Worm (Caenorhabditis elegans) whole organism, mixed stage, embryonic: Measurements from ENCODE around the gene clec-156.

Source experiments
- bed-3 ChIP-seq: fragments of 200-800 bp; sonication (Bioruptor generic); optimal IDR thresholded peaks from 3 replicates; lab custom pipeline; 2018; ENCODE audit warnings: mild to moderate bottlenecking, missing genetic modification characterization, moderate library complexity, missing compliant biosample characterization
- blmp-1 ChIP-seq: fragments of 150-350 bp; optimal IDR thresholded peaks from 2 replicates; lab custom pipeline; 2014; ENCODE audit warnings: missing biosample characterization, missing genetic modification characterization
- ceh-39 ChIP-seq: fragments of 150-350 bp; optimal IDR thresholded peaks from 2 replicates; lab custom pipeline; 2014; ENCODE audit warnings: missing biosample characterization, missing genetic modification characterization
- ceh-43 ChIP-seq: fragments of 200-800 bp; sonication (Bioruptor generic); optimal IDR thresholded peaks from 2 replicates; lab custom pipeline; 2018; ENCODE audit warnings: mild to moderate bottlenecking, missing genetic modification characterization, moderate library complexity, missing compliant biosample characterization
- ceh-83 ChIP-seq: fragments of 200-800 bp; sonication (Bioruptor generic); optimal IDR thresholded peaks from 2 replicates; lab custom pipeline; 2018; ENCODE audit warnings: mild to moderate bottlenecking, missing genetic modification characterization, missing compliant biosample characterization
- ces-1 ChIP-seq: fragments of 150-350 bp; optimal IDR thresholded peaks from 2 replicates; lab custom pipeline; 2014; ENCODE audit warnings: missing biosample characterization, missing genetic modification reagents, missing genetic modification characterization
- cnd-1 ChIP-seq: fragments of 200-800 bp; sonication (Bioruptor generic); optimal IDR thresholded peaks from 2 replicates; lab custom pipeline; 2018; ENCODE audit warnings: mild to moderate bottlenecking, missing genetic modification characterization, missing compliant biosample characterization
- drap-1 ChIP-seq: fragments of 200-800 bp; sonication (Bioruptor generic); optimal IDR thresholded peaks from 3 replicates; lab custom pipeline; 2018; ENCODE audit warnings: mild to moderate bottlenecking, missing genetic modification characterization, missing compliant biosample characterization
- elt-1 ChIP-seq: sonication (generic microtip); optimal IDR thresholded peaks from 2 replicates; lab custom pipeline; 2017; ENCODE audit warnings: missing genetic modification characterization, mild to moderate bottlenecking, missing compliant biosample characterization, antibody characterized with exemption, moderate library complexity, borderline replicate concordance; ENCODE audit not compliant: insufficient read depth
- elt-3 ChIP-seq: fragments of 150-350 bp; optimal IDR thresholded peaks from 2 replicates; lab custom pipeline; 2014; ENCODE audit warnings: missing biosample characterization, missing genetic modification characterization
- flh-1 ChIP-seq: fragments of 200-800 bp; sonication (Bioruptor generic); optimal IDR thresholded peaks from 2 replicates; lab custom pipeline; 2018; ENCODE audit warnings: mild to moderate bottlenecking, missing genetic modification characterization, moderate library complexity, missing compliant biosample characterization
- ham-2 ChIP-seq: fragments of 200-800 bp; sonication (Bioruptor generic); optimal IDR thresholded peaks from 2 replicates; lab custom pipeline; 2018; ENCODE audit warnings: mild to moderate bottlenecking, missing genetic modification characterization, missing compliant biosample characterization
- hlh-1 ChIP-seq: fragments of 150-350 bp; optimal IDR thresholded peaks from 2 replicates; lab custom pipeline; 2014; ENCODE audit warnings: missing biosample characterization, missing genetic modification reagents, missing genetic modification characterization
- lin-13 ChIP-seq: fragments of 150-350 bp; optimal IDR thresholded peaks from 2 replicates; lab custom pipeline; 2014; ENCODE audit warnings: missing biosample characterization, missing genetic modification characterization
- lin-32 ChIP-seq: fragments of 200-800 bp; sonication (Bioruptor generic); optimal IDR thresholded peaks from 2 replicates; lab custom pipeline; 2018; ENCODE audit warnings: mild to moderate bottlenecking, missing genetic modification characterization, missing compliant biosample characterization
- lsy-2 ChIP-seq: fragments of 150-350 bp; optimal IDR thresholded peaks from 2 replicates; lab custom pipeline; 2014; ENCODE audit warnings: missing biosample characterization, missing genetic modification characterization
- mab-5 ChIP-seq: fragments of 150-350 bp; optimal IDR thresholded peaks from 2 replicates; lab custom pipeline; 2014; ENCODE audit warnings: missing biosample characterization, missing genetic modification characterization
- mls-2 ChIP-seq: sonication (generic microtip); optimal IDR thresholded peaks from 2 replicates; lab custom pipeline; 2016; ENCODE audit warnings: mild to moderate bottlenecking, missing genetic modification characterization, moderate library complexity, missing compliant biosample characterization
- nhr-2 ChIP-seq: fragments of 150-350 bp; optimal IDR thresholded peaks from 2 replicates; lab custom pipeline; 2014; ENCODE audit warnings: missing biosample characterization, missing genetic modification characterization
- nhr-237 ChIP-seq: fragments of 150-350 bp; optimal IDR thresholded peaks from 2 replicates; lab custom pipeline; 2014; ENCODE audit warnings: missing biosample characterization, missing genetic modification characterization
- nhr-28 ChIP-seq: fragments of 150-350 bp; optimal IDR thresholded peaks from 2 replicates; lab custom pipeline; 2014; ENCODE audit warnings: missing biosample characterization, missing genetic modification characterization
- nhr-76 ChIP-seq: sonication (generic microtip); optimal IDR thresholded peaks from 2 replicates; lab custom pipeline; 2017; ENCODE audit warnings: missing biosample characterization, missing genetic modification characterization
- pha-4 ChIP-seq: fragments of 150-350 bp; optimal IDR thresholded peaks from 2 replicates; lab custom pipeline; 2018; ENCODE audit warnings: missing biosample characterization, missing genetic modification reagents, missing genetic modification characterization
- sem-2 ChIP-seq: fragments of 200-800 bp; sonication (Bioruptor generic); optimal IDR thresholded peaks from 2 replicates; lab custom pipeline; 2018; ENCODE audit warnings: mild to moderate bottlenecking, missing genetic modification characterization, missing compliant biosample characterization
- snpc-4 ChIP-seq: fragments of 150-350 bp; optimal IDR thresholded peaks from 2 replicates; lab custom pipeline; 2014; ENCODE audit warnings: missing biosample characterization, missing genetic modification characterization
- sptf-1 ChIP-seq: sonication (generic microtip); optimal IDR thresholded peaks from 2 replicates; lab custom pipeline; 2017; ENCODE audit warnings: mild to moderate bottlenecking, missing genetic modification characterization, moderate library complexity, missing compliant biosample characterization
- tbx-8 ChIP-seq: fragments of 200-800 bp; sonication (Bioruptor generic); optimal IDR thresholded peaks from 2 replicates; lab custom pipeline; 2018; ENCODE audit warnings: mild to moderate bottlenecking, missing genetic modification characterization, moderate library complexity, missing compliant biosample characterization
- unc-120 ChIP-seq: sonication (generic microtip); optimal IDR thresholded peaks from 2 replicates; lab custom pipeline; 2017; ENCODE audit warnings: missing genetic modification characterization, missing compliant biosample characterization; ENCODE audit not compliant: poor library complexity, severe bottlenecking
- unc-39 ChIP-seq: fragments of 150-350 bp; optimal IDR thresholded peaks from 2 replicates; lab custom pipeline; 2014; ENCODE audit warnings: missing biosample characterization, missing genetic modification characterization
- unc-62 ChIP-seq: fragments of 150-350 bp; optimal IDR thresholded peaks from 2 replicates; lab custom pipeline; 2014; ENCODE audit warnings: missing biosample characterization, missing genetic modification reagents, missing genetic modification characterization
- zip-8 ChIP-seq: fragments of 150-350 bp; optimal IDR thresholded peaks from 2 replicates; lab custom pipeline; 2014; ENCODE audit warnings: missing biosample characterization, missing genetic modification characterization
- ztf-11 ChIP-seq: fragments of 150-350 bp; optimal IDR thresholded peaks from 2 replicates; lab custom pipeline; 2014; ENCODE audit warnings: missing biosample characterization, missing genetic modification characterization

The clec-156 gene

DNA sequence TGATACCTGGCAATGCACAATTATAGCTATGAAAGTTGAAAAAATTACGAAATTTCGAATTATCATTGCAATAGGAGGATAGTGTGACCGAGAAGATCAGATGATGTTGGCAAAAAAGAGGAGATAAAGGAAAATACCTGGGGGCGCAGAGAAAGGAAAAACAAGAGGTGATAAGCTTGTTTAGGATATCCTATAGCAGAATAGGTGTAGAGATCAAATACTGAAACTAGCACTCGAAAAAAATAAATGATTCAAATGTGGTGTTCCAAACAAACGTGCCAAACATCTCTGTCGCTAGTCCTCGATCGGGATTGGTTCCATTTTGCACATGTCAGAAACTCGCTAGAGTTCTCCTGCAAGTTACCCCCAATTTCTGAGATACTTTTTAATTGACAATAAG lies 12.6 kb downstream of the clec-156 start, which contains the start of gene F26A1.9:
F26A1.9 (minus strand) TSS at position 101 of the 400 bp plus-strand sequence.
- no peak for TF ChIP-seq sptf-1
- no peak for TF ChIP-seq bed-3 (GFP tag; lab: Kevin White, UChicago)
- TF ChIP-seq lin-32 (GFP tag; lab: Kevin White, UChicago), result no peak

DNA sequence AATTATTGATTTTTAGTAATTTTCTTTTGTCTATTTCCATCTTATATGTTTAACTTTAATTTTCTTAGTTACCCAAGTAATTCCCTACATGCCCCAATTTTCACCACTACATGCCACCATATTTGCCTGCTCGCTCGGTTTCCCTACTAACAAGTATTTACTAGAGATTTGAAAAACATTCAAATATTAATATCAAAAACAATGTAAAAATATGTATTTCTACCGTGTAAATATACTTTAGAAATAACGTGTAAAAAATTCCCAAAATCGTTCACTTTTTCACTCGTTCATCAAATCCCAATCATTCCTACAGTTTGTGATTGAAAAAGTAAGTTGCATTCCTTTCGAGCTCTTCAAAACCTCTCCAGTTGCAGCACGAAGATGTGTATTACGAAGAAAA lies 15.5 kb downstream of the clec-156 start, which contains the start of gene F26A1.3:
F26A1.3 (plus strand) TSS at position 301 of the 400 bp plus-strand sequence.
- TF ChIP-seq elt-1 (tag; lab: Kevin White, UChicago), result no peak
- TF ChIP-seq blmp-1 (tag; lab: Kevin White, UChicago), result no peak
- no peak for TF ChIP-seq lsy-2 (tag; lab: Kevin White, UChicago)
- no peak for TF ChIP-seq nhr-76 (tag; lab: Kevin White, UChicago)
- no peak for TF ChIP-seq snpc-4 (tag; lab: Kevin White, UChicago)
- no peak for TF ChIP-seq ceh-39 (tag; lab: Kevin White, UChicago)
- no peak for TF ChIP-seq nhr-28 (tag; lab: Kevin White, UChicago)
- TF ChIP-seq zip-8 (tag; lab: Kevin White, UChicago), result no peak

DNA sequence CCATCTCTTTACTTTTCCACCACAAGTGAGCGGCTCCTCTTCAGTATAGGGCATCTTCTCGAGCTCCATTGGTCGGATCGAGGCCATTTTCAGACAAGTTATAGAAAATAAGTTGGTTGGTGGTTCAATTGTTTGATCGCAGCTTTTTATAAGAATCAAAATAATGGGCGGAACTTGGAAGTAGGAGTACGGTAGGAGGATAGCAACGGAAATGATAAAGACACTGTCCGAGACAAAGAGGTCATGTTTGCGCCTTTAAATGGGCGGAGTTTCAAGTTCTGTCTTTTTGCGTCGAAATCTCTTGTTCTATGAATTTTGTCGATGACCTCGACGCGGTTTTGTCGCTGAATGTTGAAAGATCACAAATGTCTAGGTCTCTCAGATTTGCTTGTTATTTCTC lies 19.9 kb downstream of the clec-156 start, which contains the start of gene F26A1.8:
F26A1.8 (minus strand) TSS at position 101 of the 400 bp plus-strand sequence.
- no peak for TF ChIP-seq hlh-1 (tag; lab: Kevin White, UChicago)

DNA sequence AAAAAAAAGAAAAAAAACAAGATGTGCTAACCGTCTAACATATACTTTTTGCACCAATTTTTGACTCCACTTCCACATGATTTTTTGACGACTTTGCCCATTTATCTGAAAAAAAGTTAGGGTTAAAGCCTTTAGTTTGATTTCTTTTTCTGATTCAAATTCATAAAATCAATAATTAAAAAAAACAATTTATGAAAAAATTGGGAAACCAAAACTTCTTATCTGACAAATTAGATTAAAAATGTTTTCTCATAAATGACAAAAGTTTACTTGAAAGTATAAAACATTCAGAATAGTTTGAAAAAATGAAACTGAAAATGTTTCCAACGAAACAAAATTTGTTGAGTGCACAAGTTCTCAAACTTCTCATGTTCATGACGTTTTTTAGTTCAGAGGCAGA lies 22.2 kb downstream of the clec-156 start, which contains the start of gene F26A1.7:
F26A1.7 (minus strand) TSS at position 101 of the 400 bp plus-strand sequence.
- no peak for TF ChIP-seq sem-2 (GFP tag; lab: Kevin White, UChicago)
- TF ChIP-seq lsy-2 (tag; lab: Kevin White, UChicago), result no peak
- no peak for TF ChIP-seq tbx-8
- no peak for TF ChIP-seq ceh-39 (tag; lab: Kevin White, UChicago)
- TF ChIP-seq blmp-1 (tag; lab: Kevin White, UChicago), result no peak
- TF ChIP-seq ceh-43, result no peak
- TF ChIP-seq nhr-76 (tag; lab: Kevin White, UChicago), result no peak

DNA sequence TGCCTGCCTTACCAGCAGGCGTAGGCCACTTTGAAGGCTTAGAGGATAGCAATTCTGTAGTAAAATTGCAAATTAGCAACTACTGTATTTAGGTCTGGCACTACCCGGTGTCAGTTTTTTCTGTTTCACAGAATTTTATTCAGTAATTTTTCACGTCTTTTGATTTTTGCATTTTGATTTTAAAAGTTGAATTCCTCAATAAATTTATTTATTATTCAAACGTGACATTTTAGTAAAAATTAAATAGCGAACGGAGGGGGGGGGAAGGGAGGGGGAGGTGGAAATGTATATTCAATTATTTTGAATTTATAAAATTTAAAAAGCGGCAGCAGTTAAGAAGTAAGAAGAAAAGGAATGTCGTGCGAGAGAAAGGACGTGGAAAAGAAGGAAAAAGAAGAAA lies 24.8 kb downstream of the clec-156 start, which contains the start of gene F26A1.4:
F26A1.4 (plus strand) TSS at position 301 of the 400 bp plus-strand sequence.
- TF ChIP-seq unc-120 (tag; lab: Kevin White, UChicago) (no peak), hlh-1 (tag; lab: Kevin White, UChicago) (no peak), elt-3 (tag; lab: Kevin White, UChicago) (no peak), tbx-8 (no peak), cnd-1 (tag; lab: Kevin White, UChicago) (no peak), unc-62 (GFP tag; lab: Kevin White, UChicago) (no peak), nhr-28 (tag; lab: Kevin White, UChicago) (no peak), ham-2 (no peak), flh-1 (GFP tag; lab: Kevin White, UChicago) (no peak), nhr-76 (tag; lab: Kevin White, UChicago) (no peak), drap-1 (no peak), nhr-237 (no peak), blmp-1 (tag; lab: Kevin White, UChicago) (no peak), mab-5 (tag; lab: Kevin White, UChicago) (no peak), pha-4 (tag; lab: Kevin White, UChicago) (no peak), nhr-2 (tag; lab: Kevin White, UChicago) (no peak), sptf-1 (no peak), ceh-83 (GFP tag; lab: Kevin White, UChicago) (no peak), lin-32 (GFP tag; lab: Kevin White, UChicago) (no peak), ztf-11 (tag; lab: Kevin White, UChicago) (no peak)

DNA sequence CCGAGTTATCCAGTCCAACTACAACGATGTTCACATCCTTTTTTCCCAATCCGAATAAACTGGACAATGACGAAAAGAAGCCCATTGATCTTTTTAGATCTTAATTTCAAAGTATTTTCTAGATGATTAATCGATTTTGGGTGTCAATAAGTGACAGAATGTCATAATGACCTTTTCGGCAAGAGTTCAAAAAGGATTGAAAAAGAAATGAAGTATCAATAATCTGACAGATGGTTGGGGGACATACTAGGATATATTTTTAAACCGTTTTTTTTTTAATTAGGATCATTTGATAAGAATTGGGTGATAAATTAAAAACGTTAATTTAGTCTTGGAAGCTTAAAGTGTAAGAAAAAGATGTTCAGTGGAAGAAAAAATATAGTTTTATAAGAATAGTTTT lies 27.3 kb downstream of the clec-156 start, which contains the start of gene arl-6:
arl-6 (minus strand) TSS at position 101 of the 400 bp plus-strand sequence.
- no peak for TF ChIP-seq lin-13
- no peak for TF ChIP-seq nhr-237
- no peak for TF ChIP-seq unc-62 (GFP tag; lab: Kevin White, UChicago)
- no peak for TF ChIP-seq sptf-1
- TF ChIP-seq lsy-2 (tag; lab: Kevin White, UChicago), result no peak
- no peak for TF ChIP-seq blmp-1 (tag; lab: Kevin White, UChicago)
- no peak for TF ChIP-seq unc-39 (tag; lab: Kevin White, UChicago)
- no peak for TF ChIP-seq nhr-28 (tag; lab: Kevin White, UChicago)
- no peak for TF ChIP-seq sem-2 (GFP tag; lab: Kevin White, UChicago)
- TF ChIP-seq elt-3 (tag; lab: Kevin White, UChicago), result no peak
- TF ChIP-seq mls-2 (tag; lab: Kevin White, UChicago), result no peak
- TF ChIP-seq ces-1 (GFP tag; lab: Kevin White, UChicago), result no peak
- no peak for TF ChIP-seq elt-1 (tag; lab: Kevin White, UChicago)
- TF ChIP-seq nhr-76 (tag; lab: Kevin White, UChicago), result no peak
